Worm (Caenorhabditis elegans): ENCODE results near the gene mec-14.

- TF ChIP-seq unc-62 (GFP tag; optimal IDR thresholded peaks at IDR 0.05) = no peak
- no peak for TF ChIP-seq efl-3 (GFP tag; optimal IDR thresholded peaks at IDR 0.05)
- no peak for TF ChIP-seq fkh-10 (GFP tag; optimal IDR thresholded peaks at IDR 0.05)
- no peak for TF ChIP-seq lin-13 (GFP tag; optimal IDR thresholded peaks at IDR 0.05)
- TF ChIP-seq jun-1 (tag; optimal IDR thresholded peaks at IDR 0.05) = no peak
- TF ChIP-seq lin-35 (GFP tag; optimal IDR thresholded peaks at IDR 0.05) = no peak
- TF ChIP-seq ces-1 (GFP tag; optimal IDR thresholded peaks at IDR 0.05) = no peak
- TF ChIP-seq nhr-77 (tag; optimal IDR thresholded peaks at IDR 0.05) = no peak
- no peak for TF ChIP-seq rnt-1 (tag; optimal IDR thresholded peaks at IDR 0.05)
- TF ChIP-seq ztf-11 (tag; optimal IDR thresholded peaks at IDR 0.05) = no peak
- no peak for TF ChIP-seq mep-1 (tag; optimal IDR thresholded peaks at IDR 0.05)
- no peak for TF ChIP-seq nhr-237 (tag; optimal IDR thresholded peaks at IDR 0.05)
These were observed 33.5 kb downstream of the mec-14 start for ce11 chrIII:7159246-7159645.
